Fruit fly (Drosophila melanogaster) whole organism, embryonic: ENCODE data around the gene CG13622.

Source experiments
- Asciz ChIP-seq: fragments of 200-800 bp; sonication (Bioruptor generic); optimal IDR thresholded peaks from 2 replicates; lab custom pipeline; 2017; ENCODE audit warnings: missing biosample characterization, mild to moderate bottlenecking, missing genetic modification characterization, missing genetic modification reagents
- Blimp-1 ChIP-seq: fragments of 200-800 bp; sonication (Bioruptor generic); optimal IDR thresholded peaks from 3 replicates; lab custom pipeline; 2018; ENCODE audit warnings: missing biosample characterization, missing genetic modification characterization, mild to moderate bottlenecking, moderate library complexity, missing genetic modification reagents
- CG10543 ChIP-seq: fragments of 200-800 bp; sonication (Bioruptor generic); optimal IDR thresholded peaks from 3 replicates; lab custom pipeline; 2017; ENCODE audit warnings: missing biosample characterization, mild to moderate bottlenecking, missing genetic modification characterization, moderate library complexity
- CG10979 ChIP-seq: fragments of 200-800 bp; sonication (Bioruptor generic); optimal IDR thresholded peaks from 2 replicates; lab custom pipeline; 2018; ENCODE audit warnings: missing biosample characterization, mild to moderate bottlenecking, missing genetic modification characterization, moderate library complexity
- CG12155 ChIP-seq: fragments of 200-800 bp; sonication (Bioruptor generic); optimal IDR thresholded peaks from 3 replicates; lab custom pipeline; 2016; ENCODE audit warnings: missing biosample characterization, missing genetic modification characterization
- CG12391 ChIP-seq: fragments of 200-800 bp; sonication (Bioruptor generic); optimal IDR thresholded peaks from 3 replicates; lab custom pipeline; 2018; ENCODE audit warnings: missing biosample characterization, mild to moderate bottlenecking, missing genetic modification characterization, moderate library complexity
- CG14014 ChIP-seq: fragments of 200-800 bp; sonication (Bioruptor generic); IDR thresholded peaks from 2 replicates; pipeline ENCODE4 v1.3.6; 2022; ENCODE audit warnings: missing biosample characterization, missing genetic modification characterization
- CG14441 ChIP-seq: fragments of 200-800 bp; sonication (Bioruptor generic); IDR thresholded peaks from 2 replicates; pipeline ENCODE4 v1.3.6; 2022; ENCODE audit warnings: missing biosample characterization, missing genetic modification characterization
- CG15696 ChIP-seq: fragments of 200-800 bp; sonication (Bioruptor generic); optimal IDR thresholded peaks from 2 replicates; lab custom pipeline; 2019; ENCODE audit warnings: missing biosample characterization, mild to moderate bottlenecking, missing genetic modification characterization, moderate library complexity
- CG17802 ChIP-seq: fragments of 200-800 bp; sonication (Bioruptor generic); optimal IDR thresholded peaks from 2 replicates; lab custom pipeline; 2018; ENCODE audit warnings: missing biosample characterization, mild to moderate bottlenecking, missing genetic modification characterization, moderate library complexity
- CG30431 ChIP-seq: fragments of 200-800 bp; sonication (Bioruptor generic); optimal IDR thresholded peaks from 2 replicates; lab custom pipeline; 2017; ENCODE audit warnings: missing biosample characterization, missing genetic modification characterization
- CG3065 ChIP-seq: fragments of 200-800 bp; sonication (Bioruptor generic); optimal IDR thresholded peaks from 2 replicates; lab custom pipeline; 2016; ENCODE audit warnings: missing biosample characterization, missing genetic modification characterization
- CG32772 ChIP-seq: fragments of 200-800 bp; sonication (Bioruptor generic); IDR thresholded peaks from 2 replicates; pipeline ENCODE4 v1.3.6; 2022; ENCODE audit warnings: missing biosample characterization, missing genetic modification characterization
- CG4282 ChIP-seq: fragments of 200-800 bp; sonication (Bioruptor generic); optimal IDR thresholded peaks from 2 replicates; lab custom pipeline; 2016; ENCODE audit warnings: missing biosample characterization, missing genetic modification characterization
- CG4617 ChIP-seq: fragments of 200-800 bp; sonication (Bioruptor generic); optimal IDR thresholded peaks from 3 replicates; lab custom pipeline; 2016; ENCODE audit warnings: missing biosample characterization, missing genetic modification characterization, borderline replicate concordance
- CG6689 ChIP-seq: fragments of 200-800 bp; sonication (Bioruptor generic); IDR thresholded peaks from 2 replicates; pipeline ENCODE4 v1.3.6; 2022; ENCODE audit warnings: missing biosample characterization, missing genetic modification characterization
- CG6791 ChIP-seq: fragments of 200-800 bp; sonication (Bioruptor generic); IDR thresholded peaks from 3 replicates; pipeline ENCODE4 v1.3.6; 2022; ENCODE audit warnings: missing biosample characterization, missing genetic modification characterization; ENCODE audit not compliant: partially characterized antibody
- CG9609 ChIP-seq: fragments of 200-800 bp; sonication (Bioruptor generic); optimal IDR thresholded peaks from 3 replicates; lab custom pipeline; 2016; ENCODE audit warnings: missing biosample characterization, missing genetic modification characterization
- Camta ChIP-seq: fragments of 200-800 bp; sonication (Bioruptor generic); optimal IDR thresholded peaks from 2 replicates; lab custom pipeline; 2016; ENCODE audit warnings: missing biosample characterization, missing genetic modification characterization
- CoRest ChIP-seq: fragments of 200-800 bp; sonication (Bioruptor generic); optimal IDR thresholded peaks from 3 replicates; lab custom pipeline; 2018; ENCODE audit warnings: missing biosample characterization, mild to moderate bottlenecking, missing genetic modification characterization, moderate library complexity
- CrebB ChIP-seq: fragments of 200-800 bp; sonication (Bioruptor generic); optimal IDR thresholded peaks from 3 replicates; lab custom pipeline; 2018; ENCODE audit warnings: missing biosample characterization, mild to moderate bottlenecking, missing genetic modification characterization
- D ChIP-seq, 2 experiments: fragments of 200-800 bp in 1 of 2; fragments of >200 bp in 1 of 2; sonication (Bioruptor generic) in 1 of 2; optimal IDR thresholded peaks; 2 replicates in 1 of 2; 3 replicates in 1 of 2; lab custom pipeline; 2017; ENCODE audit warnings: mild to moderate bottlenecking in 1 of 2, missing biosample characterization in 1 of 2, missing genetic modification characterization in 1 of 2, missing genetic modification reagents in 1 of 2
- D19A ChIP-seq: fragments of 200-800 bp; optimal IDR thresholded peaks from 3 replicates; lab custom pipeline; 2019; ENCODE audit warnings: missing biosample characterization, mild to moderate bottlenecking, missing genetic modification characterization, moderate library complexity
- Dbx ChIP-seq: fragments of 200-800 bp; sonication (Bioruptor generic); IDR thresholded peaks from 3 replicates; pipeline ENCODE4 v1.3.6; 2022; ENCODE audit warnings: missing biosample characterization, missing genetic modification characterization
- E2f1 ChIP-seq: fragments of 200-800 bp; sonication (Bioruptor generic); IDR thresholded peaks from 2 replicates; pipeline ENCODE4 v1.3.6; 2022; ENCODE audit warnings: missing biosample characterization, missing genetic modification characterization
- Gug ChIP-seq: fragments of 200-800 bp; sonication (Bioruptor generic); IDR thresholded peaks from 4 replicates; pipeline ENCODE4 v1.3.6; 2022; ENCODE audit warnings: missing biosample characterization, missing genetic modification characterization
- Hmr ChIP-seq: fragments of 200-800 bp; sonication (Bioruptor generic); optimal IDR thresholded peaks from 3 replicates; lab custom pipeline; 2017; ENCODE audit warnings: mild to moderate bottlenecking, missing biosample characterization, missing genetic modification reagents, missing genetic modification characterization
- Hr39 ChIP-seq: fragments of >200 bp; optimal IDR thresholded peaks from 2 replicates; lab custom pipeline; 2017
- MBD-R2 ChIP-seq: fragments of 200-800 bp; sonication (Bioruptor generic); IDR thresholded peaks from 2 replicates; pipeline ENCODE4 v1.3.6; 2022; ENCODE audit warnings: missing biosample characterization, missing genetic modification characterization
- NC2α ChIP-seq: fragments of 200-800 bp; sonication (Bioruptor generic); optimal IDR thresholded peaks from 2 replicates; lab custom pipeline; 2016; ENCODE audit warnings: missing biosample characterization, missing genetic modification characterization
- Ravus ChIP-seq: fragments of 200-800 bp; sonication (Bioruptor generic); IDR thresholded peaks from 2 replicates; pipeline ENCODE4 v1.3.6; 2022; ENCODE audit warnings: missing biosample characterization, missing genetic modification characterization
- YL-1 ChIP-seq: fragments of 200-800 bp; sonication (Bioruptor generic); optimal IDR thresholded peaks from 3 replicates; lab custom pipeline; 2017; ENCODE audit warnings: missing biosample characterization, mild to moderate bottlenecking, missing genetic modification characterization
- ac ChIP-seq: fragments of 200-800 bp; sonication (Bioruptor generic); optimal IDR thresholded peaks from 3 replicates; lab custom pipeline; 2017; ENCODE audit warnings: missing biosample characterization, mild to moderate bottlenecking, missing genetic modification characterization
- ara ChIP-seq: fragments of 200-800 bp; sonication (Bioruptor generic); IDR thresholded peaks from 2 replicates; pipeline ENCODE4 v1.3.6; 2022; ENCODE audit warnings: missing biosample characterization, missing genetic modification characterization
- ase ChIP-seq: fragments of 200-800 bp; sonication (Bioruptor generic); IDR thresholded peaks from 3 replicates; pipeline ENCODE4 v1.3.6; 2022; ENCODE audit warnings: missing biosample characterization, missing genetic modification characterization
- bbx ChIP-seq: fragments of 200-800 bp; sonication (Bioruptor generic); IDR thresholded peaks from 2 replicates; pipeline ENCODE4 v1.3.6; 2022; ENCODE audit warnings: missing biosample characterization, missing genetic modification characterization; ENCODE audit not compliant: partially characterized antibody
- chif ChIP-seq, 2 experiments: fragments of 200-800 bp; sonication (Bioruptor generic); optimal IDR thresholded peaks; 3 replicates each; lab custom pipeline; 2016; ENCODE audit warnings: missing biosample characterization in 2 of 2, missing genetic modification characterization in 2 of 2
- disco-r ChIP-seq: fragments of 200-800 bp; sonication (Bioruptor generic); optimal IDR thresholded peaks from 2 replicates; lab custom pipeline; 2016; ENCODE audit warnings: missing biosample characterization, missing genetic modification characterization
- eve ChIP-seq, 2 experiments: fragments of >200 bp; optimal IDR thresholded peaks; 2 replicates each; lab custom pipeline; 2017; ENCODE audit warnings: missing biosample characterization in 2 of 2, missing genetic modification characterization in 2 of 2
- ftz-f1 ChIP-seq: fragments of 200-800 bp; sonication (Bioruptor generic); optimal IDR thresholded peaks from 2 replicates; lab custom pipeline; 2016; ENCODE audit warnings: missing biosample characterization, missing genetic modification characterization
- gsb ChIP-seq: fragments of 200-800 bp; sonication (Bioruptor generic); IDR thresholded peaks from 2 replicates; pipeline ENCODE4 v1.3.6; 2022; ENCODE audit warnings: missing biosample characterization, missing genetic modification characterization
- hbn ChIP-seq: fragments of 200-800 bp; sonication (Bioruptor generic); IDR thresholded peaks from 2 replicates; pipeline ENCODE4 v1.3.6; 2022; ENCODE audit warnings: missing biosample characterization, missing genetic modification characterization; ENCODE audit not compliant: partially characterized antibody
- kah ChIP-seq: fragments of 200-800 bp; sonication (Bioruptor generic); optimal IDR thresholded peaks from 2 replicates; lab custom pipeline; 2018; ENCODE audit warnings: missing biosample characterization, mild to moderate bottlenecking, missing genetic modification characterization
- ken ChIP-seq: fragments of 200-800 bp; sonication (Bioruptor generic); IDR thresholded peaks from 3 replicates; pipeline ENCODE4 v1.3.6; 2022; ENCODE audit warnings: missing biosample characterization, missing genetic modification characterization
- lmd ChIP-seq: fragments of 200-800 bp; sonication (Bioruptor generic); IDR thresholded peaks from 2 replicates; pipeline ENCODE4 v1.3.6; 2022; ENCODE audit warnings: missing biosample characterization, missing genetic modification characterization
- lola ChIP-seq, 3 experiments: fragments of >200 bp in 2 of 3; fragments of 200-800 bp in 1 of 3; sonication (Bioruptor generic) in 1 of 3; optimal IDR thresholded peaks; 2 replicates each; lab custom pipeline; 2017 to 2019; ENCODE audit warnings: missing biosample characterization in 3 of 3, missing genetic modification characterization in 3 of 3, mild to moderate bottlenecking in 1 of 3, moderate library complexity in 1 of 3
- pnt ChIP-seq: fragments of 200-800 bp; sonication (Bioruptor generic); optimal IDR thresholded peaks from 3 replicates; lab custom pipeline; 2016; ENCODE audit warnings: missing biosample characterization, missing genetic modification characterization
- scrt ChIP-seq: fragments of 200-800 bp; sonication (Bioruptor generic); optimal IDR thresholded peaks from 2 replicates; lab custom pipeline; 2018; ENCODE audit warnings: missing biosample characterization, mild to moderate bottlenecking, missing genetic modification characterization, moderate library complexity
- sens-2 ChIP-seq: fragments of 200-800 bp; sonication (Bioruptor generic); IDR thresholded peaks from 2 replicates; pipeline ENCODE4 v1.3.6; 2022; ENCODE audit warnings: missing biosample characterization, missing genetic modification characterization
- so ChIP-seq: fragments of 200-800 bp; sonication (Bioruptor generic); IDR thresholded peaks from 3 replicates; pipeline ENCODE4 v1.3.6; 2022; ENCODE audit warnings: missing biosample characterization, missing genetic modification characterization
- sob ChIP-seq: fragments of 200-800 bp; sonication (Bioruptor generic); IDR thresholded peaks from 2 replicates; pipeline ENCODE4 v1.3.6; 2022; ENCODE audit warnings: missing biosample characterization, missing genetic modification characterization
- yki ChIP-seq: fragments of >200 bp; optimal IDR thresholded peaks from 3 replicates; lab custom pipeline; 2018

CG13622 gene

dm6 chr3R:24518150-24518580 is 5.3 kb downstream of the CG13622 start, which contains the start of gene Pp1alpha-96A (continued):
- TF ChIP-seq scrt (GFP tag; lab: Kevin White, UChicago): no peak
- TF ChIP-seq ken (GFP tag; lab: Robert Waterston, UW): no peak
- peak; percentile 84 for TF ChIP-seq CG4617 (GFP tag; lab: Kevin White, UChicago)
- TF ChIP-seq sob (GFP tag; lab: Robert Waterston, UW): no peak
- TF ChIP-seq Blimp-1 (GFP tag; lab: Kevin White, UChicago): no peak
- TF ChIP-seq disco-r: no peak
- TF ChIP-seq CG9609: no peak
- TF ChIP-seq eve (GFP tag; optimal IDR thresholded peaks at IDR 0.05; lab: Kevin White, UChicago): no peak
- TF ChIP-seq CG30431 (GFP tag; lab: Kevin White, UChicago): no peak
- no peak for TF ChIP-seq Asciz (GFP tag; lab: Kevin White, UChicago)
- TF ChIP-seq CG14014: no peak
- TF ChIP-seq lola (GFP tag; optimal IDR thresholded peaks at IDR 0.05; lab: Kevin White, UChicago): no peak
- no peak for TF ChIP-seq Hr39 (lab: Kevin White, UChicago)
- TF ChIP-seq ase (GFP tag; lab: Robert Waterston, UW): no peak
- TF ChIP-seq CG10543 (GFP tag; lab: Kevin White, UChicago): no peak
- no peak for TF ChIP-seq Dbx
- TF ChIP-seq CG12391 (tag; lab: Kevin White, UChicago): peak; percentile 23
- peak; percentile 16 for TF ChIP-seq CoRest (tag; lab: Kevin White, UChicago)
- no peak for TF ChIP-seq Ravus
- no peak for TF ChIP-seq lmd
- no peak for TF ChIP-seq sens-2 (GFP tag; lab: Robert Waterston, UW)
- TF ChIP-seq hbn (GFP tag; lab: Robert Waterston, UW): peak; percentile 84
- TF ChIP-seq CG17802: no peak
- TF ChIP-seq CG6689 (GFP tag; lab: Robert Waterston, UW): no peak
- TF ChIP-seq D19A (tag; lab: Kevin White, UChicago): no peak
- TF ChIP-seq D (optimal IDR thresholded peaks at IDR 0.05; lab: Kevin White, UChicago): no peak
- no peak for TF ChIP-seq D (GFP tag; optimal IDR thresholded peaks at IDR 0.05; lab: Kevin White, UChicago)
- TF ChIP-seq CG12155 (GFP tag; lab: Kevin White, UChicago): no peak
- TF ChIP-seq bbx: peak; percentile 86
- no peak for TF ChIP-seq E2f1
- TF ChIP-seq CG4282 (GFP tag; lab: Kevin White, UChicago): no peak
- peak; percentile 91 for TF ChIP-seq CG6791 (GFP tag; lab: Robert Waterston, UW)
- TF ChIP-seq Camta (GFP tag; lab: Kevin White, UChicago): peak; percentile 22
- TF ChIP-seq pnt: no peak
- TF ChIP-seq gsb (GFP tag; lab: Robert Waterston, UW): no peak
- no peak for TF ChIP-seq CG14441 (GFP tag; lab: Robert Waterston, UW)
- TF ChIP-seq Hmr (GFP tag; lab: Kevin White, UChicago): peak; percentile 33
- TF ChIP-seq CrebB: no peak
- peak; percentile 19 for TF ChIP-seq CG10979 (tag; lab: Kevin White, UChicago)
- TF ChIP-seq chif (GFP tag; optimal IDR thresholded peaks at IDR 0.05; lab: Kevin White, UChicago): peak in 1 of 2 experiments; percentile 9
- no peak for TF ChIP-seq CG15696 (tag; lab: Kevin White, UChicago)
- peak; percentile 85 for TF ChIP-seq YL-1 (GFP tag; lab: Kevin White, UChicago)
- no peak for TF ChIP-seq kah (GFP tag; lab: Kevin White, UChicago)
- TF ChIP-seq ftz-f1: no peak
- no peak for TF ChIP-seq ara
- TF ChIP-seq CG3065 (GFP tag; lab: Kevin White, UChicago): no peak
- no peak for TF ChIP-seq NC2α (GFP tag; lab: Kevin White, UChicago)
- no peak for TF ChIP-seq Gug (GFP tag; lab: Robert Waterston, UW)
- no peak for TF ChIP-seq CG32772
- no peak for TF ChIP-seq ac (GFP tag; lab: Kevin White, UChicago)
- TF ChIP-seq so (GFP tag; lab: Robert Waterston, UW): no peak
- TF ChIP-seq yki (lab: Kevin White, UChicago): no peak
- peak; percentile 54; the same call in 1 of the 2 replicates for TF ChIP-seq MBD-R2 (GFP tag; lab: Robert Waterston, UW)
